Worm (Caenorhabditis elegans) whole organism, mixed stage, embryonic: ENCODE data around the gene ccpp-6.
A peak's percentile ranks its signal among the peaks of the same experiment; 100 is the strongest.

Source experiments
- M03D4.4 ChIP-seq: sonication (generic microtip); optimal IDR thresholded peaks from 2 replicates; lab custom pipeline; 2017; ENCODE audit warnings: mild to moderate bottlenecking, missing genetic modification characterization, missing compliant biosample characterization
- bed-3 ChIP-seq: fragments of 200-800 bp; sonication (Bioruptor generic); optimal IDR thresholded peaks from 3 replicates; lab custom pipeline; 2018; ENCODE audit warnings: mild to moderate bottlenecking, missing genetic modification characterization, moderate library complexity, missing compliant biosample characterization
- blmp-1 ChIP-seq: fragments of 150-350 bp; optimal IDR thresholded peaks from 2 replicates; lab custom pipeline; 2014; ENCODE audit warnings: missing biosample characterization, missing genetic modification characterization
- ceh-43 ChIP-seq: fragments of 200-800 bp; sonication (Bioruptor generic); optimal IDR thresholded peaks from 2 replicates; lab custom pipeline; 2018; ENCODE audit warnings: mild to moderate bottlenecking, missing genetic modification characterization, moderate library complexity, missing compliant biosample characterization
- ceh-83 ChIP-seq: fragments of 200-800 bp; sonication (Bioruptor generic); optimal IDR thresholded peaks from 2 replicates; lab custom pipeline; 2018; ENCODE audit warnings: mild to moderate bottlenecking, missing genetic modification characterization, missing compliant biosample characterization
- ces-1 ChIP-seq: fragments of 150-350 bp; optimal IDR thresholded peaks from 2 replicates; lab custom pipeline; 2014; ENCODE audit warnings: missing biosample characterization, missing genetic modification reagents, missing genetic modification characterization
- cnd-1 ChIP-seq: fragments of 200-800 bp; sonication (Bioruptor generic); optimal IDR thresholded peaks from 2 replicates; lab custom pipeline; 2018; ENCODE audit warnings: mild to moderate bottlenecking, missing genetic modification characterization, missing compliant biosample characterization
- drap-1 ChIP-seq: fragments of 200-800 bp; sonication (Bioruptor generic); optimal IDR thresholded peaks from 3 replicates; lab custom pipeline; 2018; ENCODE audit warnings: mild to moderate bottlenecking, missing genetic modification characterization, missing compliant biosample characterization
- elt-1 ChIP-seq: sonication (generic microtip); optimal IDR thresholded peaks from 2 replicates; lab custom pipeline; 2017; ENCODE audit warnings: missing genetic modification characterization, mild to moderate bottlenecking, missing compliant biosample characterization, antibody characterized with exemption, moderate library complexity, borderline replicate concordance; ENCODE audit not compliant: insufficient read depth
- elt-3 ChIP-seq: fragments of 150-350 bp; optimal IDR thresholded peaks from 2 replicates; lab custom pipeline; 2014; ENCODE audit warnings: missing biosample characterization, missing genetic modification characterization
- flh-1 ChIP-seq: fragments of 200-800 bp; sonication (Bioruptor generic); optimal IDR thresholded peaks from 2 replicates; lab custom pipeline; 2018; ENCODE audit warnings: mild to moderate bottlenecking, missing genetic modification characterization, moderate library complexity, missing compliant biosample characterization
- ham-2 ChIP-seq: fragments of 200-800 bp; sonication (Bioruptor generic); optimal IDR thresholded peaks from 2 replicates; lab custom pipeline; 2018; ENCODE audit warnings: mild to moderate bottlenecking, missing genetic modification characterization, missing compliant biosample characterization
- hlh-1 ChIP-seq: fragments of 150-350 bp; optimal IDR thresholded peaks from 2 replicates; lab custom pipeline; 2014; ENCODE audit warnings: missing biosample characterization, missing genetic modification reagents, missing genetic modification characterization
- lin-13 ChIP-seq: fragments of 150-350 bp; optimal IDR thresholded peaks from 2 replicates; lab custom pipeline; 2014; ENCODE audit warnings: missing biosample characterization, missing genetic modification characterization
- lin-32 ChIP-seq: fragments of 200-800 bp; sonication (Bioruptor generic); optimal IDR thresholded peaks from 2 replicates; lab custom pipeline; 2018; ENCODE audit warnings: mild to moderate bottlenecking, missing genetic modification characterization, missing compliant biosample characterization
- lsy-2 ChIP-seq: fragments of 150-350 bp; optimal IDR thresholded peaks from 2 replicates; lab custom pipeline; 2014; ENCODE audit warnings: missing biosample characterization, missing genetic modification characterization
- mab-5 ChIP-seq: fragments of 150-350 bp; optimal IDR thresholded peaks from 2 replicates; lab custom pipeline; 2014; ENCODE audit warnings: missing biosample characterization, missing genetic modification characterization
- mep-1 ChIP-seq: fragments of 150-350 bp; optimal IDR thresholded peaks from 2 replicates; lab custom pipeline; 2017; ENCODE audit warnings: missing biosample characterization, missing genetic modification reagents, missing genetic modification characterization, inconsistent platforms
- mls-2 ChIP-seq: sonication (generic microtip); optimal IDR thresholded peaks from 2 replicates; lab custom pipeline; 2016; ENCODE audit warnings: mild to moderate bottlenecking, missing genetic modification characterization, moderate library complexity, missing compliant biosample characterization
- nhr-12 ChIP-seq: fragments of 150-350 bp; optimal IDR thresholded peaks from 2 replicates; lab custom pipeline; 2014; ENCODE audit warnings: missing biosample characterization, missing genetic modification characterization
- nhr-237 ChIP-seq: fragments of 150-350 bp; optimal IDR thresholded peaks from 2 replicates; lab custom pipeline; 2014; ENCODE audit warnings: missing biosample characterization, missing genetic modification characterization
- nhr-28 ChIP-seq: fragments of 150-350 bp; optimal IDR thresholded peaks from 2 replicates; lab custom pipeline; 2014; ENCODE audit warnings: missing biosample characterization, missing genetic modification characterization
- nhr-76 ChIP-seq: sonication (generic microtip); optimal IDR thresholded peaks from 2 replicates; lab custom pipeline; 2017; ENCODE audit warnings: missing biosample characterization, missing genetic modification characterization
- pha-4 ChIP-seq: fragments of 150-350 bp; optimal IDR thresholded peaks from 2 replicates; lab custom pipeline; 2018; ENCODE audit warnings: missing biosample characterization, missing genetic modification reagents, missing genetic modification characterization
- sem-2 ChIP-seq: fragments of 200-800 bp; sonication (Bioruptor generic); optimal IDR thresholded peaks from 2 replicates; lab custom pipeline; 2018; ENCODE audit warnings: mild to moderate bottlenecking, missing genetic modification characterization, missing compliant biosample characterization
- snpc-4 ChIP-seq: fragments of 150-350 bp; optimal IDR thresholded peaks from 2 replicates; lab custom pipeline; 2014; ENCODE audit warnings: missing biosample characterization, missing genetic modification characterization
- sptf-1 ChIP-seq: sonication (generic microtip); optimal IDR thresholded peaks from 2 replicates; lab custom pipeline; 2017; ENCODE audit warnings: mild to moderate bottlenecking, missing genetic modification characterization, moderate library complexity, missing compliant biosample characterization
- tbx-8 ChIP-seq: fragments of 200-800 bp; sonication (Bioruptor generic); optimal IDR thresholded peaks from 2 replicates; lab custom pipeline; 2018; ENCODE audit warnings: mild to moderate bottlenecking, missing genetic modification characterization, moderate library complexity, missing compliant biosample characterization
- unc-120 ChIP-seq: sonication (generic microtip); optimal IDR thresholded peaks from 2 replicates; lab custom pipeline; 2017; ENCODE audit warnings: missing genetic modification characterization, missing compliant biosample characterization; ENCODE audit not compliant: poor library complexity, severe bottlenecking
- unc-39 ChIP-seq: fragments of 150-350 bp; optimal IDR thresholded peaks from 2 replicates; lab custom pipeline; 2014; ENCODE audit warnings: missing biosample characterization, missing genetic modification characterization
- unc-62 ChIP-seq: fragments of 150-350 bp; optimal IDR thresholded peaks from 2 replicates; lab custom pipeline; 2014; ENCODE audit warnings: missing biosample characterization, missing genetic modification reagents, missing genetic modification characterization
- zip-8 ChIP-seq: fragments of 150-350 bp; optimal IDR thresholded peaks from 2 replicates; lab custom pipeline; 2014; ENCODE audit warnings: missing biosample characterization, missing genetic modification characterization
- ztf-11 ChIP-seq: fragments of 150-350 bp; optimal IDR thresholded peaks from 2 replicates; lab custom pipeline; 2014; ENCODE audit warnings: missing biosample characterization, missing genetic modification characterization

Gene ccpp-6

DNA sequence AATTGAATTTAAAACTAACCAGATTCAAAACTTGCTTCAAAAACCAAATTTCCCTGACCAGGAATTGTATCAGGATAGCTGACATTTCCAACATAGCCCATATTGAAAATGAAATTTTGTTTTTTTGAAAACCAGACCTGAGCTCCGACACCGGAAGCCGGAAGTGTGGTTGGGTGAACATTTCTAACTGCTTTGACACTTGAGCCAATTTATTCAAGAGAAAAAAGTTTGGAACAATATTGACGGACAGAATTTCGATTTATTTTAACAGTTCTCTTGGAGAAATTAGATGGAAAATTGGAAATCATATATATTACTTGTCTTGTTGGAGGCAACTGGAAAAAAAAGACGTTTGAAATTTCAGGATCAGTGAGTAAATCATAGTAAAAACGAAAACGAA, at the start of gene ccpp-6:
Gene ccpp-6 (minus strand): TSS at position 101 of the 400 bp plus-strand sequence.
- TF ChIP-seq hlh-1 (tag; lab: Kevin White, UChicago) (no peak), unc-62 (GFP tag; lab: Kevin White, UChicago) (no peak), mls-2 (tag; lab: Kevin White, UChicago) (no peak), nhr-28 (tag; lab: Kevin White, UChicago) (no peak)
- TF ChIP-seq, all 35 proteins: peak for 0

DNA sequence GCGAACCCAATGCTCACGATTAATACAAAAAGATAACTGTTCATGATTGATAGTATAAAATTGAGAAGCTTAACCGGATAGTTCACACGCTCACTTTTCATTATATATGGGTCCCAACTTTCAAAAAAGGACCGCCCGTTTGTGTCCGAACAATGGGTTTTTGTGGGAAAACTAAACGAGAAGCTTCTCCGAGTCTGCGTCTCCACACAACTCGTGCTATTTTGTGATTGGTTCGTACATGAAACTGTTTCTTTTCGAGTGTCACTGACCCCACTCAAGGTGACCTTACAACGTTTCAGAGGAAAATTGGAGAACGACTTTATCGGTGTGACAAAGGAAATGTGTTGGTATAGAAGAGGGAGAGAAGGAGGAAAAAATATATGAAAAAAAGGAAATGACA, 49.7 kb upstream of the ccpp-6 start, which contains the start of gene dct-5:
Gene dct-5 (minus strand): TSS at position 101 of the 400 bp plus-strand sequence.
- TF ChIP-seq lsy-2 (tag; lab: Kevin White, UChicago) (no peak), bed-3 (no peak), drap-1 (no peak), tbx-8 (GFP tag; lab: Kevin White, UChicago) (no peak), cnd-1 (tag; lab: Kevin White, UChicago) (no peak), ceh-83 (no peak), nhr-76 (tag; lab: Kevin White, UChicago) (no peak), zip-8 (tag; lab: Kevin White, UChicago) (no peak), elt-3 (tag; lab: Kevin White, UChicago) (no peak), M03D4.4 (tag; lab: Kevin White, UChicago) (no peak), blmp-1 (tag; lab: Kevin White, UChicago) (no peak), flh-1 (GFP tag; lab: Kevin White, UChicago) (no peak), ceh-43 (GFP tag; lab: Kevin White, UChicago) (no peak), unc-62 (GFP tag; lab: Kevin White, UChicago) (no peak)

DNA sequence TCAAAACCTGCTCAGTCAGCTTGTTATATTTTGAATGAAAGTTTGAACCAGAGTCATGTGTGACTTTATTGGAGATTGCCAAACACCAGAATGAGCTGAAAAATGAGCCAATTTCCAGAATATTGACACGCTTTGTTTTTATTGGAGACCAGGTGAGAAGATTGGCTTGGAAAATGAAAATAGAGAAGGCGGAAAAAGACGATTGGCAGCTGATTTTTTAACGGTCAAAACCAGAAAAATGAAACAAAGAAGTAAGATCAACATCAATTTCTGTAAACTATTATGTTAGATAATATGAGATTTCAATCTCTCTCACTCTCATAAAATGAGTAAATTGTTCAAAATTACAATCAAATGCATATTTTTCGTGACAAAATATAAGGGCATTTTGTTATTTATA, 46.0 kb upstream of the ccpp-6 start, which contains the start of gene srx-114:
Gene srx-114 (minus strand): TSS at position 101 of the 400 bp plus-strand sequence.
- no peak for TF ChIP-seq cnd-1 (tag; lab: Kevin White, UChicago)
- no peak for TF ChIP-seq bed-3
- no peak for TF ChIP-seq hlh-1 (tag; lab: Kevin White, UChicago)
- TF ChIP-seq nhr-28 (tag; lab: Kevin White, UChicago), result no peak
- no peak for TF ChIP-seq sptf-1 (tag; lab: Kevin White, UChicago)
- TF ChIP-seq snpc-4 (tag; lab: Kevin White, UChicago), result no peak
- TF ChIP-seq elt-3 (tag; lab: Kevin White, UChicago), result no peak
- no peak for TF ChIP-seq zip-8 (tag; lab: Kevin White, UChicago)

DNA sequence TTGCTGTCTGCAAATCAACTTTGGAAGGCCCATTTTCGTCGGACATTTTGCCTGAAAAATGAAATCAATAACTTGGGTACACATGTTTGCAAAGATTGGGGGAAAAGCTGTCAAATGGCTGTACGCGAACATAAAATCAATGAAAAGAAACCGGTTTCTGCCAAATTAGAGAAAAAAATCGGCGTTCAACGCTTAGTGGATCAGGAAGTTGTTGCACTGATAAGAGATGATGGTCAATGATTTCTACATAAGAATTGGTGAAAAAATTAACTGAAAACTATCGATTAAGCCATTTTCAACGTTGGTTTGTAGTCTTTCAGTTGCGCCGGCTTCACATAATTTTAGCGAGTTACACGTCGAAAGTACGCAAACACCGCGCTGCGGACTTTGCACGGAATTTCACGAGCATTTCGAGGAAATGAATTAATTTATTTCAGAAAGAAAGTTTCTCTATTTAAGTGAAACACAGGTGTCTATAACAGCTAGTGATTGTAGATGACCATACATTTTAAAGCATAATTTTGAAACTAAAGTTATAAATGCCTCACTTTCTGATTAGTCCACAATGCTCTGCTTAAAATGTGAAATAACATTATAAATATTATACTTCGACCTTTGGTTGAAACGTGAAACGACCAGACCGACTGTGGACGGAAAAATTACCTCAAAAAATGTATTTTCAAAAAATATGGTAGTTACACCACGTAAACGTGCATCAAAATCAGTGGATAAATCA, 42.6 kb upstream of the ccpp-6 start, which contains the start of the genes F07F6.4 and F07F6.2:
Gene F07F6.4 (minus strand): TSS at position 51 of the 736 bp plus-strand sequence.
Gene F07F6.2 (plus strand): TSS at position 686 of the 736 bp plus-strand sequence.
- no peak for TF ChIP-seq ces-1 (GFP tag; lab: Kevin White, UChicago)
- peak; percentile 7 for TF ChIP-seq mep-1 (tag; lab: Kevin White, UChicago)
- peak; percentile 19 for TF ChIP-seq ceh-83
- TF ChIP-seq ham-2, result peak; percentile 0

DNA sequence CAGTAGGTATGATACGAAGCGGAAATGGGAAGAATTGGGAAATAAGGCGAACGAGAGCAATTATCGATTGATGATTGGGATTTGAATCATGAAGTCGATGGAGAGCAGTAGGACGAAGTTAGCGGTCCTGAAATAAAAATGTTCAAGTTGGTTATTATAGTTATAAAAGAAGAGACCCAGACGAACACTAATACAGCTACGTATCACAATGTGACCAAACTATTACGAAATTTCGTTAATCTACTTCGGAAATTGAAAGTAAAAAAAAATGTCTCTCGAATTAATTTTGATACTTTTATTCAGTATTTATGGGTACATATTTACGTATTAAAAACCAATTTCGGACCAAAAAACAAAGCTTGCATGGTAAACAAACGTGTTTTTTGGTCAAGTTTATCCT, 39.4 kb upstream of the ccpp-6 start:
- TF ChIP-seq ces-1 (GFP tag; lab: Kevin White, UChicago) (no peak), blmp-1 (tag; lab: Kevin White, UChicago) (no peak), ceh-83 (no peak), nhr-237 (no peak), pha-4 (tag; lab: Kevin White, UChicago) (no peak), mab-5 (tag; lab: Kevin White, UChicago) (no peak), sem-2 (no peak), drap-1 (no peak), nhr-12 (tag; lab: Kevin White, UChicago) (no peak), elt-1 (tag; lab: Kevin White, UChicago) (no peak), lin-32 (no peak), mep-1 (tag; lab: Kevin White, UChicago) (no peak), bed-3 (no peak), nhr-28 (tag; lab: Kevin White, UChicago) (no peak), unc-39 (tag; lab: Kevin White, UChicago) (no peak), mls-2 (tag; lab: Kevin White, UChicago) (no peak), ztf-11 (no peak), lin-13 (tag; lab: Kevin White, UChicago) (no peak), unc-120 (tag; lab: Kevin White, UChicago) (no peak), ham-2 (no peak)
- TF ChIP-seq, all 35 proteins: peak for 0
